Fruit fly (Drosophila melanogaster) S2 (cell line): ENCODE results near the gene v.

Source experiments
- CG8478 ChIP-seq: fragments of >200 bp; optimal IDR thresholded peaks from 2 replicates; lab custom pipeline; 2018
- CTCF ChIP-seq, 2 experiments: fragments of >200 bp; optimal IDR thresholded peaks; 2 replicates each; lab custom pipeline; 2018

The v gene

DNA sequence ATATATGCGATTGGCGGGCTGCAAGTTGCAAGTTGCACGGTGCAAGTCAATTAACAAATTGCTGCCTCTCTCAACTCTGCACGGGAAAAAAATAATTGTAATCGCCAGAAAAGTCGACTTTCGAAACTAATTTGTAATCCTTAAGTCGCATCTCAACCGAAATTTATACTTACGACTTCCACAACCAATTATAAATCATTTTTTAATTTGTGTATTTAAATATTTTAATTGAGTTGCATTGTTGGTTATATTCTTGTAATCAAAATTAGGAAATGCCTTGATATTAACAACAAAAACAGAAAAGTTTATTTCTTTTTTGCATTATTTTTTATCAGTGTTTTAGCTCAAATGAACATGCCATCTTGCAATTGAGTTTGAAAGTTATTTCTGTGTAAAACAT lies 36.1 kb downstream of the v start:
- TF ChIP-seq CTCF (optimal IDR thresholded peaks at IDR 0.05; lab: Kevin White, UChicago) (no peak), CG8478 (lab: Kevin White, UChicago) (no peak)

dm6 chrX:10966978-10967731 lies 43.4 kb downstream of the v start, which contains the start of gene C901:
C901 (minus strand) TSS chrX:10967134.
- no peak for TF ChIP-seq CTCF (optimal IDR thresholded peaks at IDR 0.05; lab: Kevin White, UChicago)
- no peak for TF ChIP-seq CG8478 (lab: Kevin White, UChicago)
